Worm (Caenorhabditis elegans): ENCODE data around the gene Y57E12AR.1.
A peak's percentile ranks its signal among the peaks of the same experiment; 100 is the strongest.

The Y57E12AR.1 gene

ce11 chrV:7065226-7065625, at the start of gene Y57E12AR.1:
Gene Y57E12AR.1, minus strand, starts transcription at chrV:7065326.
- no peak for TF ChIP-seq mml-1 (tag; optimal IDR thresholded peaks at IDR 0.05)
- no peak for TF ChIP-seq ama-1 (optimal IDR thresholded peaks at IDR 0.05)
- TF ChIP-seq ztf-4 (tag; optimal IDR thresholded peaks at IDR 0.05) = no peak
- TF ChIP-seq ceh-9 (tag; optimal IDR thresholded peaks at IDR 0.05) = no peak
- TF ChIP-seq lin-39 (tag; optimal IDR thresholded peaks at IDR 0.05) = no peak
- TF ChIP-seq lsy-12 (tag; optimal IDR thresholded peaks at IDR 0.05) = no peak
- no peak for TF ChIP-seq unc-62 (GFP tag; optimal IDR thresholded peaks at IDR 0.05)
- no peak for TF ChIP-seq nhr-237 (tag; optimal IDR thresholded peaks at IDR 0.05)
- no peak for TF ChIP-seq elt-2 (tag; optimal IDR thresholded peaks at IDR 0.05)

DNA sequence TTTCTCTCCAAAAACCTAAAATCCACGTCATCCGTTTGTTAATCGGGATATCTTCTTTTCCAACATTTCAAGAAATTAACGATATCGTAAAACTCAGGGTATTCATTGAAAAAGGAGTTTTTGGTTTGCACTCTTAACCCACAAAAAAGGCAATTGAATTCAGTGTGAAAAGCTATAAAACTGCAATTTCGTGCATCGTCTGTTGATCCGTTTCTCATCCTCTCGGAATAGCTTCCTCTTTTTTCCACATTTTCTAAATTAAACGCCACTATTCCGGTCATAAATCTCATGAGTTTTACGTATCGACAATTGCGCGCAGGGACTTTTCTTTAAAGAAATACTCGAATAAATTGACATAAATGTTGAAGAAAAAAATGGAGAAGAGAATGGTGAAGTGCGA, 47.1 kb upstream of the Y57E12AR.1 start:
- TF ChIP-seq nhr-11 (tag; optimal IDR thresholded peaks at IDR 0.05) (no peak), elt-2 (tag; optimal IDR thresholded peaks at IDR 0.05) (no peak), elt-3 (tag; optimal IDR thresholded peaks at IDR 0.05) (no peak), nhr-28 (tag; optimal IDR thresholded peaks at IDR 0.05) (no peak), skn-1 (tag; optimal IDR thresholded peaks at IDR 0.05) (no peak), mdl-1 (tag; optimal IDR thresholded peaks at IDR 0.05) (no peak), aly-2 (tag; optimal IDR thresholded peaks at IDR 0.05) (no peak), ama-1 (optimal IDR thresholded peaks at IDR 0.05) (no peak), ceh-9 (tag; optimal IDR thresholded peaks at IDR 0.05) (no peak), nhr-43 (tag; optimal IDR thresholded peaks at IDR 0.05; ENCODE audit: poor library complexity, severe bottlenecking) (no peak)

- TF ChIP-seq pqm-1 (tag; optimal IDR thresholded peaks at IDR 0.05) = no peak
- TF ChIP-seq fkh-10 (GFP tag; optimal IDR thresholded peaks at IDR 0.05) = peak; percentile 76
Observed at ce11 chrV:7111276-7111675, 46.1 kb upstream of the Y57E12AR.1 start.

DNA sequence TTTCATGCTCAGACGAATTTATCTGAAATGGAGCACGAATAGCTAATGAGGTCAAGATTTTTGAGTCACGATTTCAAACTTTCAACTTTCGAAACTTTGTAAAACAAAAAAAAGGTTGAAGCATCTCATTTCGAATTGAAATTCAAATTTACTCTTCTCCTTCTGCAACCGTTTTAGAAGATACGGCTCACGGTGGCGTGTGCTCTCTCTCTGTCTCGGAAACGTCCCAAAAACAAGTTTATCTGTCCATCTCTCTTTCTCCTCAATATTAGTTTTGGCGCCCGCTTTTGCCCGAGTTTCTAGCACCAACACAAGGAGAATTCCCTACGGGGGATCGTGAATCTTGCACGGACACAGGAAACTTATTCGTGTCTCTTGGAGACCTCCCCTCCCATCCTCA, 45.2 kb upstream of the Y57E12AR.1 start:
- TF ChIP-seq ZK546.5 (tag; optimal IDR thresholded peaks at IDR 0.05) (no peak), fkh-10 (GFP tag; optimal IDR thresholded peaks at IDR 0.05) (peak; percentile 21)

ce11 chrV:7106499-7107152, 41.5 kb upstream of the Y57E12AR.1 start:
- TF ChIP-seq nhr-23 (tag; optimal IDR thresholded peaks at IDR 0.05) = no peak
- TF ChIP-seq fkh-10 (GFP tag; optimal IDR thresholded peaks at IDR 0.05) = peak; percentile 54

- TF ChIP-seq egl-27 (tag; optimal IDR thresholded peaks at IDR 0.05) = no peak
- no peak for TF ChIP-seq nhr-25 (tag; optimal IDR thresholded peaks at IDR 0.05)
- no peak for TF ChIP-seq fkh-2 (tag; optimal IDR thresholded peaks at IDR 0.05)
- no peak for TF ChIP-seq nfya-1 (tag; optimal IDR thresholded peaks at IDR 0.05; ENCODE audit: insufficient read depth)
- TF ChIP-seq tbx-2 (tag; optimal IDR thresholded peaks at IDR 0.05) = no peak
- TF ChIP-seq eor-1 (tag; optimal IDR thresholded peaks at IDR 0.05) = no peak
- no peak for TF ChIP-seq ceh-9 (tag; optimal IDR thresholded peaks at IDR 0.05)
- no peak for TF ChIP-seq lin-15B (tag; optimal IDR thresholded peaks at IDR 0.05)
- TF ChIP-seq lin-39 (tag; optimal IDR thresholded peaks at IDR 0.05) = no peak
- TF ChIP-seq nhr-76 (tag; optimal IDR thresholded peaks at IDR 0.05) = no peak
- no peak for TF ChIP-seq ztf-11 (tag; optimal IDR thresholded peaks at IDR 0.05)
- no peak for TF ChIP-seq egl-5 (tag; optimal IDR thresholded peaks at IDR 0.05)
- TF ChIP-seq zag-1 (tag; optimal IDR thresholded peaks at IDR 0.05) = no peak
- TF ChIP-seq elt-1 (tag; optimal IDR thresholded peaks at IDR 0.05) = no peak
- TF ChIP-seq nhr-77 (tag; optimal IDR thresholded peaks at IDR 0.05) = no peak
- TF ChIP-seq nhr-12 (tag; optimal IDR thresholded peaks at IDR 0.05) = no peak
- no peak for TF ChIP-seq fkh-10 (GFP tag; optimal IDR thresholded peaks at IDR 0.05)
- no peak for TF ChIP-seq unc-39 (tag; optimal IDR thresholded peaks at IDR 0.05)
- TF ChIP-seq daf-12 (tag; optimal IDR thresholded peaks at IDR 0.05) = no peak
Observed at ce11 chrV:7103247-7103646, 38.1 kb upstream of the Y57E12AR.1 start, which contains the start of gene odr-2. Gene odr-2, plus strand, starts transcription at chrV:7103547.

Data from whole organism, L3 larva.